Worm (Caenorhabditis elegans) whole organism, L4 larva: ENCODE measurements around the gene ZK177.11.

ENCODE experiments used
- F44E2.7 ChIP-seq: fragments of 200-800 bp; sonication (Bioruptor generic); IDR thresholded peaks from 2 replicates; pipeline ENCODE4 v2.1.2; 2022; ENCODE audit warnings: missing genetic modification characterization, missing compliant biosample characterization
- F49E8.2 ChIP-seq: sonication (generic microtip); optimal IDR thresholded peaks from 2 replicates; lab custom pipeline; 2016; ENCODE audit warnings: missing compliant biosample characterization, mild to moderate bottlenecking, missing genetic modification characterization, borderline replicate concordance
- R02D3.7 ChIP-seq: fragments of 150-350 bp; sonication (generic microtip); optimal IDR thresholded peaks from 3 replicates; lab custom pipeline; 2014; ENCODE audit warnings: missing biosample characterization, missing genetic modification characterization
- T26A8.4 ChIP-seq: fragments of 200-800 bp; sonication (Bioruptor generic); IDR thresholded peaks from 2 replicates; pipeline ENCODE4 v1.3.6; 2022; ENCODE audit warnings: missing genetic modification characterization, missing compliant biosample characterization
- Y75B8A.6 ChIP-seq: fragments of 200-800 bp; sonication (Bioruptor generic); IDR thresholded peaks from 2 replicates; pipeline ENCODE4 v1.3.6; 2022; ENCODE audit warnings: missing genetic modification reagents, missing genetic modification characterization, missing compliant biosample characterization
- aha-1 ChIP-seq: fragments of 150-350 bp; peaks from one replicate; lab custom pipeline; 2014; ENCODE audit warnings: missing biosample characterization, missing genetic modification characterization
- arid-1 ChIP-seq: fragments of 200-800 bp; sonication (Bioruptor generic); conservative IDR thresholded peaks from 2 replicates; pipeline ENCODE4 v1.3.6; 2022; ENCODE audit warnings: missing genetic modification reagents, missing genetic modification characterization, missing compliant biosample characterization
- attf-4 ChIP-seq: sonication (generic microtip); optimal IDR thresholded peaks from 3 replicates; lab custom pipeline; 2017; ENCODE audit warnings: missing biosample characterization, missing genetic modification characterization
- ceh-20 ChIP-seq: fragments of 200-800 bp; sonication (Bioruptor generic); IDR thresholded peaks from 2 replicates; pipeline ENCODE4 v1.3.6; 2022; ENCODE audit warnings: missing genetic modification reagents, missing genetic modification characterization, missing compliant biosample characterization
- ceh-28 ChIP-seq: fragments of 150-350 bp; optimal IDR thresholded peaks from 2 replicates; lab custom pipeline; 2014; ENCODE audit warnings: missing biosample characterization, missing genetic modification reagents, missing genetic modification characterization
- ceh-82 ChIP-seq: sonication (generic microtip); optimal IDR thresholded peaks from 2 replicates; lab custom pipeline; 2017; ENCODE audit warnings: missing biosample characterization, missing genetic modification characterization
- daf-16 ChIP-seq, 3 experiments: sonication (generic microtip); optimal IDR thresholded peaks; 2 replicates each; lab custom pipeline; 2016 to 2017; ENCODE audit warnings: missing genetic modification characterization in 3 of 3, missing genetic modification reagents in 3 of 3, mild to moderate bottlenecking in 2 of 3, missing compliant biosample characterization in 2 of 3, missing biosample characterization in 1 of 3, moderate library complexity in 1 of 3
- daf-8 ChIP-seq: fragments of 200-800 bp; sonication (Bioruptor generic); IDR thresholded peaks from 2 replicates; pipeline ENCODE4 v1.3.6; 2022; ENCODE audit warnings: missing genetic modification characterization, missing compliant biosample characterization
- dmd-6 ChIP-seq: fragments of 200-800 bp; sonication (Bioruptor generic); IDR thresholded peaks from 2 replicates; pipeline ENCODE4 v1.3.6; 2022; ENCODE audit warnings: missing genetic modification reagents, missing genetic modification characterization, missing compliant biosample characterization
- dmd-8 ChIP-seq: fragments of 200-800 bp; sonication (Bioruptor generic); IDR thresholded peaks from 2 replicates; pipeline ENCODE4 v1.3.6; 2022; ENCODE audit warnings: missing genetic modification characterization, missing compliant biosample characterization
- egl-27 ChIP-seq: sonication (generic microtip); optimal IDR thresholded peaks from 3 replicates; lab custom pipeline; 2017; ENCODE audit warnings: missing biosample characterization, missing genetic modification reagents, missing genetic modification characterization
- fkh-10 ChIP-seq: fragments of 150-350 bp; optimal IDR thresholded peaks from 2 replicates; lab custom pipeline; 2014; ENCODE audit warnings: missing biosample characterization, missing genetic modification reagents, missing genetic modification characterization
- fos-1 ChIP-seq: fragments of 150-350 bp; optimal IDR thresholded peaks from 2 replicates; lab custom pipeline; 2014; ENCODE audit warnings: missing biosample characterization, missing genetic modification characterization
- gei-8 ChIP-seq: fragments of 200-800 bp; sonication (Bioruptor generic); optimal IDR thresholded peaks from 2 replicates; lab custom pipeline; 2018; ENCODE audit warnings: mild to moderate bottlenecking, missing genetic modification characterization, missing compliant biosample characterization
- hif-1 ChIP-seq, 2 experiments: sonication (generic microtip); optimal IDR thresholded peaks; 2 replicates each; lab custom pipeline; 2016 to 2017; ENCODE audit warnings: missing compliant biosample characterization in 2 of 2, missing genetic modification characterization in 2 of 2, missing genetic modification reagents in 2 of 2, missing genotype in 2 of 2, mild to moderate bottlenecking in 1 of 2
- hlh-11 ChIP-seq: fragments of 200-800 bp; sonication (Bioruptor generic); optimal IDR thresholded peaks from 2 replicates; lab custom pipeline; 2018; ENCODE audit warnings: mild to moderate bottlenecking, missing genetic modification characterization, missing compliant biosample characterization
- hlh-30 ChIP-seq: sonication (generic microtip); optimal IDR thresholded peaks from 2 replicates; lab custom pipeline; 2017; ENCODE audit warnings: antibody characterized with exemption, mild to moderate bottlenecking, missing genetic modification characterization, missing compliant biosample characterization; ENCODE audit not compliant: insufficient read depth
- hmg-1.1 ChIP-seq: fragments of 200-800 bp; sonication (Bioruptor generic); IDR thresholded peaks from 2 replicates; pipeline ENCODE4 v1.3.6; 2022; ENCODE audit warnings: missing genetic modification reagents, missing genetic modification characterization, missing compliant biosample characterization
- jun-1 ChIP-seq: fragments of 150-350 bp; optimal IDR thresholded peaks from 2 replicates; lab custom pipeline; 2014; ENCODE audit warnings: missing biosample characterization, missing genetic modification reagents, missing genetic modification characterization
- lin-1 ChIP-seq: fragments of 200-800 bp; sonication (Bioruptor generic); IDR thresholded peaks from 2 replicates; pipeline ENCODE4 v1.3.6; 2022; ENCODE audit warnings: missing genetic modification reagents, missing genetic modification characterization, missing compliant biosample characterization
- lin-29 ChIP-seq: fragments of 200-800 bp; sonication (Bioruptor generic); IDR thresholded peaks from 2 replicates; pipeline ENCODE4 v1.3.6; 2022; ENCODE audit warnings: missing genetic modification reagents, missing genetic modification characterization, missing compliant biosample characterization
- lin-38 ChIP-seq: fragments of 200-800 bp; sonication (Bioruptor generic); IDR thresholded peaks from 2 replicates; pipeline ENCODE4 v1.3.6; 2022; ENCODE audit warnings: missing genetic modification reagents, missing genetic modification characterization, missing compliant biosample characterization
- lin-39 ChIP-seq: fragments of 150-350 bp; optimal IDR thresholded peaks from 2 replicates; lab custom pipeline; 2014; ENCODE audit warnings: missing biosample characterization, missing genetic modification reagents, missing genetic modification characterization
- lsy-2 ChIP-seq, 2 experiments: fragments of 150-350 bp in 1 of 2; sonication (generic microtip) in 1 of 2; optimal IDR thresholded peaks; 2 replicates each; lab custom pipeline; 2014 to 2017; ENCODE audit warnings: missing biosample characterization in 2 of 2, missing genetic modification characterization in 2 of 2
- madf-5 ChIP-seq, 2 experiments: fragments of 200-800 bp; sonication (Bioruptor generic); IDR thresholded peaks; 2 replicates each; pipeline ENCODE4 v1.3.6; 2022; ENCODE audit warnings: missing compliant biosample characterization in 2 of 2, missing genetic modification characterization in 2 of 2
- mxl-3 ChIP-seq: fragments of 200-800 bp; sonication (Bioruptor generic); optimal IDR thresholded peaks from 2 replicates; lab custom pipeline; 2018; ENCODE audit warnings: mild to moderate bottlenecking, missing genetic modification characterization, missing compliant biosample characterization
- nhr-237 ChIP-seq: sonication (generic microtip); optimal IDR thresholded peaks from 2 replicates; lab custom pipeline; 2017; ENCODE audit warnings: missing biosample characterization, missing genetic modification characterization
- nhr-25 ChIP-seq: sonication (generic microtip); optimal IDR thresholded peaks from 2 replicates; lab custom pipeline; 2017; ENCODE audit warnings: missing genetic modification characterization, mild to moderate bottlenecking, missing compliant biosample characterization, antibody characterized with exemption, moderate library complexity, borderline replicate concordance; ENCODE audit not compliant: insufficient read depth
- nhr-41 ChIP-seq: fragments of 200-800 bp; sonication (Bioruptor generic); IDR thresholded peaks from 2 replicates; pipeline ENCODE4 v1.3.6; 2022; ENCODE audit warnings: missing genetic modification reagents, missing genetic modification characterization, missing compliant biosample characterization
- nhr-48 ChIP-seq: sonication (generic microtip); optimal IDR thresholded peaks from 2 replicates; lab custom pipeline; 2016; ENCODE audit warnings: mild to moderate bottlenecking, missing genetic modification characterization, missing compliant biosample characterization
- nhr-6 ChIP-seq: fragments of 150-350 bp; optimal IDR thresholded peaks from 2 replicates; lab custom pipeline; 2014; ENCODE audit warnings: missing biosample characterization, missing genetic modification characterization
- nhr-76 ChIP-seq: fragments of 150-350 bp; optimal IDR thresholded peaks from 2 replicates; lab custom pipeline; 2014; ENCODE audit warnings: missing biosample characterization, missing genetic modification characterization
- pha-4 ChIP-seq, 2 experiments: fragments of 150-350 bp in 1 of 2; fragments of 200-800 bp in 1 of 2; sonication (Bioruptor generic) in 1 of 2; IDR thresholded peaks in 1 of 2; optimal IDR thresholded peaks in 1 of 2; 2 replicates each; pipeline versions ENCODE4 v1.3.6 to Lab custom; 2014 to 2022; ENCODE audit warnings: missing genetic modification characterization in 2 of 2, missing genetic modification reagents in 2 of 2, missing biosample characterization in 1 of 2, missing compliant biosample characterization in 1 of 2
- saeg-2 ChIP-seq: fragments of 200-800 bp; sonication (Bioruptor generic); IDR thresholded peaks from 2 replicates; pipeline ENCODE4 v1.3.6; 2022; ENCODE audit warnings: missing genetic modification reagents, missing genetic modification characterization, missing compliant biosample characterization
- set-16 ChIP-seq: fragments of 200-800 bp; sonication (Bioruptor generic); IDR thresholded peaks from 2 replicates; pipeline ENCODE4 v1.3.6; 2022; ENCODE audit warnings: missing genetic modification reagents, missing genetic modification characterization, missing compliant biosample characterization
- skn-1 ChIP-seq: fragments of 150-350 bp; optimal IDR thresholded peaks from 2 replicates; lab custom pipeline; 2014; ENCODE audit warnings: missing biosample characterization, missing genetic modification characterization
- tra-1 ChIP-seq: fragments of 200-800 bp; sonication (Bioruptor generic); IDR thresholded peaks from 2 replicates; pipeline ENCODE4 v1.3.6; 2022; ENCODE audit warnings: missing genetic modification reagents, missing genetic modification characterization, missing compliant biosample characterization
- unc-130 ChIP-seq: sonication (generic microtip); optimal IDR thresholded peaks from 2 replicates; lab custom pipeline; 2016; ENCODE audit warnings: missing genetic modification reagents, missing genetic modification characterization, missing compliant biosample characterization
- unc-39 ChIP-seq: sonication (generic microtip); optimal IDR thresholded peaks from 2 replicates; lab custom pipeline; 2017; ENCODE audit warnings: missing biosample characterization, missing genetic modification characterization
- vab-7 ChIP-seq: fragments of 200-800 bp; sonication (Bioruptor generic); IDR thresholded peaks from 2 replicates; pipeline ENCODE4 v1.3.6; 2022; ENCODE audit warnings: missing genetic modification reagents, missing genetic modification characterization, missing compliant biosample characterization
- zfp-3 ChIP-seq: fragments of 200-800 bp; sonication (Bioruptor generic); conservative IDR thresholded peaks from 2 replicates; pipeline ENCODE4 v1.3.6; 2022; ENCODE audit warnings: missing genetic modification reagents, missing genetic modification characterization, missing compliant biosample characterization

The ZK177.11 gene

DNA sequence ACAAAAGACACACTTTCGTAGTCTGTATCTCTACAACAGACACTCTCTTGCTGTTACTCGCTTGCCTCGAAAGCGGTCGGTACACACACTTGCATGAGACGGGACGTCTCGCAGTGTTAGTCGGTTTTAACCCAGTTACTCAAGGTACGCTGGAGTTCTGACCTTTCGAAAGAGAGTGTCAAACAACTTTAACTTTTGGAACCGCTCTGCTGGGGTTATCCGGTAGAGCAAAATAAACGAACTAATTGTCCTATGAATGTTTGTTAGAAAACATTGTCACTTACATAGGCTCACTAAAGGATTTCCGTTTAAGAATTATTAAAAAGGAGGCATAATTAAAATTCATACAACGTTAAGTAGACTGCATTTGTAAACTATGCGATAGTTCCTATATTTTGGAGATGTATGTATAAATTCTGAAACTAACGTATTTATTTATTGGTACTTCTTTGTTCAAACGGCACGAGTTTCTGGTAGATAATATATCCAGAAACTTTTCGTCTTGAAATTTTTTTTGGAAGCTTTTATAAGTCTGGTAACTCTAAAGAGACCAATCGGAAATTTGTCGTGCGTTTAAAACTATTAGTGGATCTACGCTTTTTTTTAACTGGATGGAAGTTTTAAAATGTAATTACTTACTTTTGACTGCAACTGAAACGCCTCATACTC lies 20.9 kb downstream of the ZK177.11 start (continued):
- TF ChIP-seq T26A8.4 (GFP tag; lab: Robert Waterston, UW) (peak; percentile 99), nhr-48 (tag; lab: Kevin White, UChicago) (peak; percentile 95), Y75B8A.6 (GFP tag; lab: Robert Waterston, UW) (peak; percentile 76; the same call in 1 of the 2 replicates), lin-1 (GFP tag; lab: Robert Waterston, UW) (peak; percentile 95), egl-27 (no peak), lin-38 (GFP tag; lab: Robert Waterston, UW) (peak; percentile 90), dmd-8 (GFP tag; lab: Robert Waterston, UW) (peak; percentile 61; the same call in 1 of the 2 replicates), nhr-6 (tag; lab: Kevin White, UChicago) (peak; percentile 93), hif-1 (tag; optimal IDR thresholded peaks at IDR 0.05; lab: Kevin White, UChicago) (peak; percentile 69 to 89), nhr-41 (GFP tag; lab: Robert Waterston, UW) (peak; percentile 88), unc-130 (GFP tag; lab: Kevin White, UChicago) (peak; percentile 34), arid-1 (GFP tag; lab: Robert Waterston, UW) (peak; percentile 96), nhr-76 (tag; lab: Kevin White, UChicago) (peak; percentile 46), fkh-10 (peak; percentile 98), ceh-28 (tag; lab: Kevin White, UChicago) (peak; percentile 33), ceh-82 (tag; lab: Kevin White, UChicago) (no peak), hmg-1.1 (GFP tag; lab: Robert Waterston, UW) (peak; percentile 99), saeg-2 (GFP tag; lab: Robert Waterston, UW) (peak; percentile 95), F49E8.2 (tag; lab: Kevin White, UChicago) (peak; percentile 82), daf-16 (GFP tag; optimal IDR thresholded peaks at IDR 0.05; lab: Kevin White, UChicago) (peak; percentile 83 to 90), daf-16 (tag; optimal IDR thresholded peaks at IDR 0.05; lab: Kevin White, UChicago) (peak; percentile 94), daf-8 (GFP tag; lab: Robert Waterston, UW) (peak; percentile 84; the same call in 1 of the 2 replicates), lsy-2 (tag; optimal IDR thresholded peaks at IDR 0.05; lab: Kevin White, UChicago) (peak; percentile 94 to 96), nhr-237 (tag; lab: Kevin White, UChicago) (peak; percentile 65), zfp-3 (peak; percentile 94), mxl-3 (GFP tag; lab: Kevin White, UChicago) (peak; percentile 90), unc-39 (no peak), jun-1 (tag; lab: Kevin White, UChicago) (peak; percentile 97), dmd-6 (GFP tag; lab: Robert Waterston, UW) (peak; percentile 98), madf-5 (GFP tag; IDR thresholded peaks at IDR 0.05; lab: Robert Waterston, UW) (peak in 1 of 2 experiments; percentile 33; a peak in 1 of 4 replicates), pha-4 (GFP tag; IDR thresholded peaks at IDR 0.05; lab: Robert Waterston, UW) (peak; percentile 96), pha-4 (tag; optimal IDR thresholded peaks at IDR 0.05; lab: Kevin White, UChicago) (peak; percentile 88), lin-29 (GFP tag; lab: Robert Waterston, UW) (peak; percentile 91)
- TF ChIP-seq, all 104 proteins: peak for 98

DNA sequence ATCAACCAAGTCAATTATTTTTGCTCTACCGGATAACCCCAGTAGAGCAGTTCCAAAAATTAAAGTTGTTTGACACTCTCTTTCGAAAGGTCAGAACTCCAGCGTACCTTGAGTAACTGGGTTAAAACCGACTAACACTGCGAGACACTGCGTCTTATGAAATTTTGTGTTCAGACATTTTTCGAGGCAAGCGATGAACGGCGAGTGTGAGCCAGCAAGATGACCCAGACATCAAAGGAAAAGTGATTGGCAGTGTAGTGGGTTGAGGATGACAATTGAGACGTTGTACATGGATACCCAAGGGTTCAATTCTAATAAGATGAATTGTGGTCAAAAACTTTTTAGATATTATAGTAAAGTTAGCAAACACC lies 21.4 kb downstream of the ZK177.11 start:
- TF ChIP-seq skn-1 (tag; lab: Kevin White, UChicago) (no peak), fos-1 (tag; lab: Kevin White, UChicago) (no peak), F44E2.7 (GFP tag; lab: Robert Waterston, UW) (no peak), hlh-30 (tag; lab: Kevin White, UChicago) (peak; percentile 33), Y75B8A.6 (GFP tag; lab: Robert Waterston, UW) (no peak), hlh-11 (peak; percentile 77), gei-8 (GFP tag; lab: Kevin White, UChicago) (no peak), nhr-25 (tag; lab: Kevin White, UChicago) (no peak), lin-39 (tag; lab: Kevin White, UChicago) (no peak), set-16 (GFP tag; lab: Robert Waterston, UW) (no peak), pha-4 (GFP tag; IDR thresholded peaks at IDR 0.05; lab: Robert Waterston, UW) (peak; percentile 16; the same call in 1 of the 2 replicates), pha-4 (tag; optimal IDR thresholded peaks at IDR 0.05; lab: Kevin White, UChicago) (no peak), ceh-20 (GFP tag; lab: Robert Waterston, UW) (peak; percentile 46), ceh-28 (tag; lab: Kevin White, UChicago) (no peak), vab-7 (peak; percentile 61), mxl-3 (GFP tag; lab: Kevin White, UChicago) (no peak), R02D3.7 (no peak), tra-1 (GFP tag; lab: Robert Waterston, UW) (no peak), hmg-1.1 (GFP tag; lab: Robert Waterston, UW) (peak; percentile 8; the same call in 1 of the 2 replicates), nhr-6 (tag; lab: Kevin White, UChicago) (no peak), attf-4 (no peak), aha-1 (tag; lab: Kevin White, UChicago) (peak; percentile 48), dmd-8 (GFP tag; lab: Robert Waterston, UW) (0 out of 2 replicates have a peak, but pooled peaks have one; percentile 4)
